Worm (Caenorhabditis elegans) whole organism, late embryonic: ENCODE results near the gene nas-14.

Experiments used
- C08G9.2 ChIP-seq: sonication (generic microtip); optimal IDR thresholded peaks from 2 replicates; lab custom pipeline; 2016; ENCODE audit warnings: mild to moderate bottlenecking, missing genetic modification characterization, moderate library complexity, missing compliant biosample characterization
- C38D4.7 ChIP-seq: fragments of 200-800 bp; sonication (Bioruptor generic); optimal IDR thresholded peaks from 2 replicates; lab custom pipeline; 2018; ENCODE audit warnings: mild to moderate bottlenecking, missing genetic modification characterization, moderate library complexity, missing compliant biosample characterization
- F13H6.1 ChIP-seq: sonication (generic microtip); optimal IDR thresholded peaks from 2 replicates; lab custom pipeline; 2016; ENCODE audit warnings: missing genetic modification characterization, missing compliant biosample characterization
- K02D7.2 ChIP-seq: sonication (generic microtip); optimal IDR thresholded peaks from 2 replicates; lab custom pipeline; 2017; ENCODE audit warnings: mild to moderate bottlenecking, missing genetic modification characterization, missing compliant biosample characterization
- Y22D7AL.16 ChIP-seq: sonication (generic microtip); optimal IDR thresholded peaks from 2 replicates; lab custom pipeline; 2016; ENCODE audit warnings: missing genetic modification characterization, missing compliant biosample characterization
- ceh-14 ChIP-seq: sonication (generic microtip); optimal IDR thresholded peaks from 2 replicates; lab custom pipeline; 2016; ENCODE audit warnings: missing genotype, missing genetic modification characterization, missing compliant biosample characterization
- ceh-18 ChIP-seq: sonication (generic microtip); optimal IDR thresholded peaks from 2 replicates; lab custom pipeline; 2016; ENCODE audit warnings: missing genetic modification characterization, missing compliant biosample characterization
- ceh-2 ChIP-seq: sonication (generic microtip); optimal IDR thresholded peaks from 2 replicates; lab custom pipeline; 2016; ENCODE audit warnings: missing genotype, missing genetic modification characterization, missing compliant biosample characterization
- ceh-24 ChIP-seq: sonication (generic microtip); optimal IDR thresholded peaks from 2 replicates; lab custom pipeline; 2016; ENCODE audit warnings: mild to moderate bottlenecking, missing genetic modification characterization, missing compliant biosample characterization
- ceh-31 ChIP-seq: sonication (generic microtip); optimal IDR thresholded peaks from 2 replicates; lab custom pipeline; 2016; ENCODE audit warnings: missing genetic modification characterization, missing compliant biosample characterization
- ceh-34 ChIP-seq: sonication (generic microtip); optimal IDR thresholded peaks from 2 replicates; lab custom pipeline; 2016; ENCODE audit warnings: mild to moderate bottlenecking, missing genetic modification characterization, missing compliant biosample characterization
- ceh-45 ChIP-seq: fragments of 200-800 bp; sonication (Bioruptor generic); IDR thresholded peaks from 2 replicates; pipeline ENCODE4 v1.3.6; 2022; ENCODE audit warnings: missing genetic modification reagents, missing genetic modification characterization, missing compliant biosample characterization
- ceh-48 ChIP-seq: sonication (generic microtip); optimal IDR thresholded peaks from 2 replicates; lab custom pipeline; 2016; ENCODE audit warnings: missing genetic modification characterization, inconsistent platforms, missing compliant biosample characterization
- ceh-9 ChIP-seq: sonication (generic microtip); optimal IDR thresholded peaks from 2 replicates; lab custom pipeline; 2016; ENCODE audit warnings: mild to moderate bottlenecking, missing genetic modification characterization, inconsistent platforms, missing compliant biosample characterization
- che-1 ChIP-seq: sonication (generic microtip); optimal IDR thresholded peaks from 2 replicates; lab custom pipeline; 2016; ENCODE audit warnings: mild to moderate bottlenecking, missing genetic modification characterization, missing compliant biosample characterization
- dve-1 ChIP-seq: sonication (generic microtip); optimal IDR thresholded peaks from 2 replicates; lab custom pipeline; 2017; ENCODE audit warnings: antibody characterized with exemption, mild to moderate bottlenecking, missing genetic modification characterization, missing compliant biosample characterization
- elt-2 ChIP-seq: sonication (generic microtip); optimal IDR thresholded peaks from 2 replicates; lab custom pipeline; 2016; ENCODE audit warnings: missing genetic modification reagents, missing genetic modification characterization, missing compliant biosample characterization
- fax-1 ChIP-seq: sonication (generic microtip); optimal IDR thresholded peaks from 2 replicates; lab custom pipeline; 2016; ENCODE audit warnings: missing genotype, missing genetic modification characterization, missing compliant biosample characterization
- fkh-10 ChIP-seq: fragments of 150-350 bp; optimal IDR thresholded peaks from 2 replicates; lab custom pipeline; 2014; ENCODE audit warnings: missing biosample characterization, missing genetic modification reagents, missing genetic modification characterization
- fkh-6 ChIP-seq: sonication (generic microtip); optimal IDR thresholded peaks from 2 replicates; lab custom pipeline; 2016; ENCODE audit warnings: missing genetic modification characterization, missing compliant biosample characterization
- gmeb-2 ChIP-seq: sonication (generic microtip); optimal IDR thresholded peaks from 2 replicates; lab custom pipeline; 2016; ENCODE audit warnings: missing genetic modification characterization, inconsistent platforms, missing compliant biosample characterization
- hlh-13 ChIP-seq: fragments of 200-800 bp; sonication (Bioruptor generic); optimal IDR thresholded peaks from 2 replicates; lab custom pipeline; 2018; ENCODE audit warnings: mild to moderate bottlenecking, missing genetic modification characterization, missing compliant biosample characterization
- hlh-15 ChIP-seq: sonication (generic microtip); optimal IDR thresholded peaks from 2 replicates; lab custom pipeline; 2016; ENCODE audit warnings: missing genetic modification characterization, missing compliant biosample characterization
- hlh-30 ChIP-seq: sonication (generic microtip); optimal IDR thresholded peaks from 2 replicates; lab custom pipeline; 2017; ENCODE audit warnings: antibody characterized with exemption, missing genetic modification characterization, missing compliant biosample characterization; ENCODE audit not compliant: insufficient read depth
- hlh-6 ChIP-seq: sonication (generic microtip); optimal IDR thresholded peaks from 2 replicates; lab custom pipeline; 2016; ENCODE audit warnings: missing genotype, missing genetic modification characterization, missing compliant biosample characterization
- hlh-8 ChIP-seq: sonication (generic microtip); optimal IDR thresholded peaks from 2 replicates; lab custom pipeline; 2016; ENCODE audit warnings: missing genotype, missing genetic modification characterization, missing compliant biosample characterization
- lim-6 ChIP-seq: sonication (generic microtip); optimal IDR thresholded peaks from 2 replicates; lab custom pipeline; 2016; ENCODE audit warnings: missing genetic modification characterization, missing compliant biosample characterization
- lin-11 ChIP-seq: fragments of 200-800 bp; sonication (Bioruptor generic); optimal IDR thresholded peaks from 2 replicates; lab custom pipeline; 2018; ENCODE audit warnings: mild to moderate bottlenecking, missing genetic modification characterization, missing compliant biosample characterization
- madf-2 ChIP-seq: sonication (generic microtip); optimal IDR thresholded peaks from 2 replicates; lab custom pipeline; 2017; ENCODE audit warnings: missing genetic modification characterization, missing compliant biosample characterization
- nfya-1 ChIP-seq: sonication (generic microtip); optimal IDR thresholded peaks from 2 replicates; lab custom pipeline; 2017; ENCODE audit warnings: missing genetic modification characterization, mild to moderate bottlenecking, missing compliant biosample characterization, antibody characterized with exemption, moderate library complexity
- nhr-232 ChIP-seq: sonication (generic microtip); optimal IDR thresholded peaks from 2 replicates; lab custom pipeline; 2016; ENCODE audit warnings: missing genetic modification characterization, missing compliant biosample characterization
- odd-2 ChIP-seq: sonication (generic microtip); optimal IDR thresholded peaks from 2 replicates; lab custom pipeline; 2017; ENCODE audit warnings: antibody characterized with exemption, mild to moderate bottlenecking, missing genetic modification characterization, missing compliant biosample characterization
- pag-3 ChIP-seq: sonication (generic microtip); optimal IDR thresholded peaks from 2 replicates; lab custom pipeline; 2016; ENCODE audit warnings: missing compliant biosample characterization, missing genetic modification characterization, borderline replicate concordance
- pax-1 ChIP-seq: fragments of 150-350 bp; optimal IDR thresholded peaks from 2 replicates; lab custom pipeline; 2014; ENCODE audit warnings: missing biosample characterization, missing genetic modification characterization
- pha-2 ChIP-seq: sonication (generic microtip); optimal IDR thresholded peaks from 2 replicates; lab custom pipeline; 2017; ENCODE audit warnings: mild to moderate bottlenecking, missing genetic modification characterization, missing compliant biosample characterization
- pha-4 ChIP-seq: fragments of 150-350 bp; optimal IDR thresholded peaks from 2 replicates; lab custom pipeline; 2018; ENCODE audit warnings: missing biosample characterization, missing genetic modification reagents, missing genetic modification characterization
- pros-1 ChIP-seq: fragments of 150-350 bp; optimal IDR thresholded peaks from 2 replicates; lab custom pipeline; 2014; ENCODE audit warnings: missing biosample characterization, missing genetic modification reagents, missing genetic modification characterization
- rnt-1 ChIP-seq: sonication (generic microtip); optimal IDR thresholded peaks from 2 replicates; lab custom pipeline; 2016; ENCODE audit warnings: missing genetic modification characterization, missing compliant biosample characterization
- syd-9 ChIP-seq: sonication (generic microtip); optimal IDR thresholded peaks from 2 replicates; lab custom pipeline; 2016; ENCODE audit warnings: mild to moderate bottlenecking, missing genetic modification characterization, moderate library complexity, missing compliant biosample characterization
- tbx-2 ChIP-seq: sonication (generic microtip); optimal IDR thresholded peaks from 2 replicates; lab custom pipeline; 2016; ENCODE audit warnings: missing genetic modification characterization, missing compliant biosample characterization
- unc-3 ChIP-seq, 2 experiments: fragments of 200-800 bp in 1 of 2; sonication (Bioruptor generic) in 1 of 2; sonication (generic microtip) in 1 of 2; conservative IDR thresholded peaks in 1 of 2; optimal IDR thresholded peaks in 1 of 2; 2 replicates each; pipeline versions ENCODE4 v1.3.6 to Lab custom; 2016 to 2022; ENCODE audit warnings: missing compliant biosample characterization in 2 of 2, missing genetic modification characterization in 2 of 2, missing genetic modification reagents in 1 of 2
- unc-42 ChIP-seq: sonication (generic microtip); optimal IDR thresholded peaks from 2 replicates; lab custom pipeline; 2016; ENCODE audit warnings: missing genotype, missing genetic modification characterization, missing compliant biosample characterization
- zip-5 ChIP-seq: sonication (generic microtip); optimal IDR thresholded peaks from 2 replicates; lab custom pipeline; 2016; ENCODE audit warnings: missing genetic modification characterization, missing compliant biosample characterization

Gene nas-14

ce11 chrIV:13170241-13170640, at the start of gene nas-14:
TSS of gene nas-14 (plus strand) at chrIV:13170541.
- no peak for TF ChIP-seq hlh-30 (tag; lab: Kevin White, UChicago)
- TF ChIP-seq pag-3 (tag; lab: Kevin White, UChicago), result no peak
- no peak for TF ChIP-seq ceh-31 (tag; lab: Kevin White, UChicago)
- TF ChIP-seq C38D4.7, result no peak
- no peak for TF ChIP-seq unc-42
- TF ChIP-seq ceh-18, result no peak
- no peak for TF ChIP-seq ceh-14 (tag; lab: Kevin White, UChicago)
- TF ChIP-seq che-1 (tag; lab: Kevin White, UChicago), result no peak
- TF ChIP-seq gmeb-2 (tag; lab: Kevin White, UChicago), result no peak
- TF ChIP-seq hlh-15 (tag; lab: Kevin White, UChicago), result no peak
- no peak for TF ChIP-seq elt-2 (tag; lab: Kevin White, UChicago)
- no peak for TF ChIP-seq rnt-1 (tag; lab: Kevin White, UChicago)
- no peak for TF ChIP-seq hlh-8 (tag; lab: Kevin White, UChicago)
- no peak for TF ChIP-seq hlh-6 (tag; lab: Kevin White, UChicago)
- no peak for TF ChIP-seq lim-6 (tag; lab: Kevin White, UChicago)
- TF ChIP-seq ceh-24, result no peak
- no peak for TF ChIP-seq unc-3 (GFP tag; conservative IDR thresholded peaks at IDR 0.05; lab: Robert Waterston, UW)
- TF ChIP-seq unc-3 (tag; optimal IDR thresholded peaks at IDR 0.05; lab: Kevin White, UChicago), result no peak
- TF ChIP-seq nhr-232 (tag; lab: Kevin White, UChicago), result no peak

- TF ChIP-seq unc-42 (peak; percentile 51), pha-2 (no peak)
These were observed 48.9 kb upstream of the nas-14 start for ce11 chrIV:13121396-13121795.

ce11 chrIV:13125999-13126398, 44.3 kb upstream of the nas-14 start:
- TF ChIP-seq pros-1 (tag; lab: Kevin White, UChicago), result no peak
- TF ChIP-seq che-1 (tag; lab: Kevin White, UChicago), result no peak
- TF ChIP-seq madf-2 (tag; lab: Kevin White, UChicago), result no peak
- no peak for TF ChIP-seq F13H6.1 (tag; lab: Kevin White, UChicago)
- peak; percentile 51 for TF ChIP-seq rnt-1 (tag; lab: Kevin White, UChicago)
- TF ChIP-seq ceh-45 (GFP tag; lab: Robert Waterston, UW), result no peak
- no peak for TF ChIP-seq odd-2 (tag; lab: Kevin White, UChicago)
- no peak for TF ChIP-seq dve-1 (tag; lab: Kevin White, UChicago)
- peak; percentile 14 for TF ChIP-seq ceh-18
- no peak for TF ChIP-seq pax-1
- peak; percentile 7 for TF ChIP-seq nfya-1 (tag; lab: Kevin White, UChicago)
- TF ChIP-seq lin-11 (tag; lab: Kevin White, UChicago), result no peak
- TF ChIP-seq ceh-34, result peak; percentile 2

- TF ChIP-seq C08G9.2 (tag; lab: Kevin White, UChicago) (no peak), ceh-31 (tag; lab: Kevin White, UChicago) (no peak), gmeb-2 (tag; lab: Kevin White, UChicago) (no peak), fkh-6 (tag; lab: Kevin White, UChicago) (no peak), unc-42 (peak; percentile 62), nhr-232 (tag; lab: Kevin White, UChicago) (no peak), fax-1 (tag; lab: Kevin White, UChicago) (peak; percentile 8), Y22D7AL.16 (tag; lab: Kevin White, UChicago) (no peak)
These were observed 42.6 kb upstream of the nas-14 start for ce11 chrIV:13127720-13128119.

ce11 chrIV:13142254-13142653, 28.1 kb upstream of the nas-14 start, which contains the start of gene spe-43:
TSS of gene spe-43 (minus strand) at chrIV:13142354.
- TF ChIP-seq K02D7.2, result no peak
- TF ChIP-seq zip-5 (tag; lab: Kevin White, UChicago), result no peak
- no peak for TF ChIP-seq ceh-48 (tag; lab: Kevin White, UChicago)
- TF ChIP-seq hlh-13, result no peak
- TF ChIP-seq hlh-30 (tag; lab: Kevin White, UChicago), result no peak
- no peak for TF ChIP-seq ceh-24
- TF ChIP-seq hlh-15 (tag; lab: Kevin White, UChicago), result no peak
- no peak for TF ChIP-seq ceh-9
- TF ChIP-seq elt-2 (tag; lab: Kevin White, UChicago), result no peak
- no peak for TF ChIP-seq ceh-2 (tag; lab: Kevin White, UChicago)
- TF ChIP-seq pros-1 (tag; lab: Kevin White, UChicago), result no peak
- TF ChIP-seq syd-9 (tag; lab: Kevin White, UChicago), result no peak
- no peak for TF ChIP-seq pha-4 (tag; lab: Kevin White, UChicago)
- no peak for TF ChIP-seq nhr-232 (tag; lab: Kevin White, UChicago)
- no peak for TF ChIP-seq fkh-10 (GFP tag; lab: Kevin White, UChicago)
- no peak for TF ChIP-seq tbx-2 (tag; lab: Kevin White, UChicago)
- no peak for TF ChIP-seq che-1 (tag; lab: Kevin White, UChicago)
- TF ChIP-seq, all 69 proteins: peak for 0
